Worm (Caenorhabditis elegans) whole organism, L3 larva: ENCODE results near the gene trx-5.

Experiments
- ZK546.5 ChIP-seq: sonication (generic microtip); optimal IDR thresholded peaks from 2 replicates; lab custom pipeline; 2017; ENCODE audit warnings: missing biosample characterization, missing genetic modification characterization
- egl-27 ChIP-seq: sonication (generic microtip); optimal IDR thresholded peaks from 4 replicates; lab custom pipeline; 2017; ENCODE audit warnings: missing biosample characterization, missing genetic modification reagents, missing genetic modification characterization
- mdl-1 ChIP-seq: fragments of 150-350 bp; optimal IDR thresholded peaks from 2 replicates; lab custom pipeline; 2014; ENCODE audit warnings: missing biosample characterization, missing genetic modification characterization
- nhr-237 ChIP-seq: fragments of 150-350 bp; optimal IDR thresholded peaks from 2 replicates; lab custom pipeline; 2014; ENCODE audit warnings: missing biosample characterization, missing genetic modification characterization
- nhr-28 ChIP-seq: fragments of 150-350 bp; optimal IDR thresholded peaks from 2 replicates; lab custom pipeline; 2014; ENCODE audit warnings: missing biosample characterization, missing genetic modification characterization
- tbx-2 ChIP-seq: sonication (generic microtip); optimal IDR thresholded peaks from 2 replicates; lab custom pipeline; 2016; ENCODE audit warnings: mild to moderate bottlenecking, missing genetic modification characterization, missing compliant biosample characterization

DNA sequence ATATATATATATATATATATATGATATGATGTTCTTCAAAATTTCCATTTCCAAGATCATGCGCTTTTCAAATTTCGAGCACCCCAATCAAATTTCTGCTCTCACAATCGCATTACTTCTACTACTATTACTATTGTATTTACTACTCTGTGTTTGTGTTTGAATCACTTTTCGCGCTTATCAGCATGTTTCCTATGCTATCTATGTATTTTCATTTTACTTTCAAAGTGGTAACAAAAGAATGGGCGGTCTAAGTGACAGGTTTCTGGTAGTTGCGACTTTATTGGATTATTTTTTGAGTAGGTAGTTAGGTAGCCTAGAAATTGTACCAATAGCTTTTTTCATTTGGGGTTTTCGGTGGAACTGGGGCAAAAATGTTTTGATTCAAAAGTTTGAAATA lies 23.9 kb upstream of the trx-5 start:
- no peak for TF ChIP-seq ZK546.5 (tag; lab: Kevin White, UChicago)
- TF ChIP-seq mdl-1 (tag; lab: Kevin White, UChicago): no peak
- no peak for TF ChIP-seq nhr-237 (tag; lab: Kevin White, UChicago)
- no peak for TF ChIP-seq nhr-28 (tag; lab: Kevin White, UChicago)
- TF ChIP-seq egl-27 (tag; lab: Kevin White, UChicago): no peak
- TF ChIP-seq tbx-2 (tag; lab: Kevin White, UChicago): no peak
